Worm (Caenorhabditis elegans) whole organism, L1 larva: ENCODE data around the gene K02F6.7.

Source experiments
- ama-1 ChIP-seq: fragments of 150-350 bp; optimal IDR thresholded peaks from 2 replicates; lab custom pipeline; 2014
- ceh-63 ChIP-seq: fragments of 200-800 bp; sonication (Bioruptor generic); optimal IDR thresholded peaks from 2 replicates; lab custom pipeline; 2018; ENCODE audit warnings: mild to moderate bottlenecking, missing genetic modification characterization, missing compliant biosample characterization
- fos-1 ChIP-seq: fragments of 150-350 bp; optimal IDR thresholded peaks from 2 replicates; lab custom pipeline; 2014; ENCODE audit warnings: missing biosample characterization, missing genetic modification characterization
- lin-13 ChIP-seq: fragments of 150-350 bp; optimal IDR thresholded peaks from 2 replicates; lab custom pipeline; 2014; ENCODE audit warnings: missing biosample characterization, missing genetic modification reagents, missing genetic modification characterization
- lin-14 ChIP-seq: fragments of 200-800 bp; sonication (Bioruptor generic); optimal IDR thresholded peaks from 2 replicates; lab custom pipeline; 2018; ENCODE audit warnings: mild to moderate bottlenecking, missing genetic modification characterization, moderate library complexity, missing compliant biosample characterization
- lin-15B ChIP-seq: fragments of 150-350 bp; sonication (generic microtip); optimal IDR thresholded peaks from 3 replicates; lab custom pipeline; 2014; ENCODE audit warnings: missing biosample characterization, missing genetic modification characterization
- nhr-11 ChIP-seq: fragments of 150-350 bp; optimal IDR thresholded peaks from 2 replicates; lab custom pipeline; 2014; ENCODE audit warnings: missing biosample characterization, missing genetic modification characterization
- nhr-76 ChIP-seq: sonication (generic microtip); optimal IDR thresholded peaks from 2 replicates; lab custom pipeline; 2017; ENCODE audit warnings: missing biosample characterization, missing genetic modification characterization
- pag-3 ChIP-seq: sonication (generic microtip); optimal IDR thresholded peaks from 2 replicates; lab custom pipeline; 2017; ENCODE audit warnings: missing genetic modification characterization, mild to moderate bottlenecking, missing compliant biosample characterization, antibody characterized with exemption, borderline replicate concordance; ENCODE audit not compliant: insufficient read depth
- skn-1 ChIP-seq: fragments of 150-350 bp; optimal IDR thresholded peaks from 2 replicates; lab custom pipeline; 2014; ENCODE audit warnings: missing biosample characterization, missing genetic modification characterization
- unc-62 ChIP-seq: fragments of 150-350 bp; optimal IDR thresholded peaks from 2 replicates; lab custom pipeline; 2014; ENCODE audit warnings: missing biosample characterization, missing genetic modification reagents, missing genetic modification characterization
- zag-1 ChIP-seq: fragments of 150-350 bp; optimal IDR thresholded peaks from 2 replicates; lab custom pipeline; 2014; ENCODE audit warnings: missing biosample characterization, missing genetic modification characterization

ce11 chrII:2553030-2553429, 15.4 kb upstream of the K02F6.7 start:
- TF ChIP-seq lin-13: no peak
- TF ChIP-seq skn-1: no peak
- TF ChIP-seq unc-62: no peak
- no peak for TF ChIP-seq nhr-76 (tag; lab: Kevin White, UChicago)
- no peak for TF ChIP-seq pag-3
- no peak for TF ChIP-seq lin-14 (GFP tag; lab: Kevin White, UChicago)
- no peak for TF ChIP-seq nhr-11 (tag; lab: Kevin White, UChicago)
- TF ChIP-seq ceh-63 (GFP tag; lab: Kevin White, UChicago): no peak
- no peak for TF ChIP-seq ama-1 (lab: Kevin White, UChicago)
- no peak for TF ChIP-seq fos-1 (tag; lab: Kevin White, UChicago)
- TF ChIP-seq zag-1: no peak
- no peak for TF ChIP-seq lin-15B
